Worm (Caenorhabditis elegans) whole organism, late embryonic: Measurements from ENCODE around the gene grl-5.

Source experiments
- F13H6.1 ChIP-seq: sonication (generic microtip); optimal IDR thresholded peaks from 2 replicates; lab custom pipeline; 2016; ENCODE audit warnings: missing genetic modification characterization, missing compliant biosample characterization
- fkh-10 ChIP-seq: fragments of 150-350 bp; optimal IDR thresholded peaks from 2 replicates; lab custom pipeline; 2014; ENCODE audit warnings: missing biosample characterization, missing genetic modification reagents, missing genetic modification characterization
- pag-3 ChIP-seq: sonication (generic microtip); optimal IDR thresholded peaks from 2 replicates; lab custom pipeline; 2016; ENCODE audit warnings: missing compliant biosample characterization, missing genetic modification characterization, borderline replicate concordance
- pat-9 ChIP-seq: fragments of 200-800 bp; sonication (Bioruptor generic); optimal IDR thresholded peaks from 2 replicates; lab custom pipeline; 2018; ENCODE audit warnings: mild to moderate bottlenecking, missing genetic modification characterization, moderate library complexity, missing compliant biosample characterization
- pax-1 ChIP-seq: fragments of 150-350 bp; optimal IDR thresholded peaks from 2 replicates; lab custom pipeline; 2014; ENCODE audit warnings: missing biosample characterization, missing genetic modification characterization
- sox-2 ChIP-seq: fragments of 200-800 bp; sonication (Bioruptor generic); IDR thresholded peaks from 2 replicates; pipeline ENCODE4 v1.3.6; 2022; ENCODE audit warnings: missing genetic modification reagents, missing genetic modification characterization, missing compliant biosample characterization
- sox-4 ChIP-seq: sonication (generic microtip); optimal IDR thresholded peaks from 2 replicates; lab custom pipeline; 2017; ENCODE audit warnings: mild to moderate bottlenecking, missing genetic modification characterization, inconsistent platforms, missing compliant biosample characterization
- tbx-2 ChIP-seq: sonication (generic microtip); optimal IDR thresholded peaks from 2 replicates; lab custom pipeline; 2016; ENCODE audit warnings: missing genetic modification characterization, missing compliant biosample characterization
- tbx-7 ChIP-seq: sonication (generic microtip); optimal IDR thresholded peaks from 2 replicates; lab custom pipeline; 2016; ENCODE audit warnings: missing genotype, missing genetic modification characterization, missing compliant biosample characterization
- unc-86 ChIP-seq: sonication (generic microtip); optimal IDR thresholded peaks from 2 replicates; lab custom pipeline; 2016; ENCODE audit warnings: missing genetic modification characterization, missing compliant biosample characterization

- no peak for TF ChIP-seq fkh-10
- no peak for TF ChIP-seq pag-3
- no peak for TF ChIP-seq F13H6.1 (tag; lab: Kevin White, UChicago)
- TF ChIP-seq pax-1 (tag; lab: Kevin White, UChicago): no peak
- TF ChIP-seq sox-2 (GFP tag; lab: Robert Waterston, UW): no peak
- TF ChIP-seq unc-86 (tag; lab: Kevin White, UChicago): no peak
- TF ChIP-seq pat-9 (tag; lab: Kevin White, UChicago): no peak
- TF ChIP-seq tbx-2: no peak
- TF ChIP-seq tbx-7 (tag; lab: Kevin White, UChicago): no peak
- TF ChIP-seq sox-4: no peak
Observed at ce11 chrV:4437215-4437614, 22.8 kb upstream of the grl-5 start.
